Fruit fly (Drosophila melanogaster): ENCODE data around the gene CG16989.

dm6 chrX:805907-806306 is 13.0 kb downstream of the CG16989 start, which contains the start of gene Sec22:
- TF ChIP-seq CG34367 (tag; optimal IDR thresholded peaks at IDR 0.05) (peak; percentile 2), CG8301 (tag; optimal IDR thresholded peaks at IDR 0.05) (no peak), Pif1B (GFP tag; optimal IDR thresholded peaks at IDR 0.05) (no peak)
